Fruit fly (Drosophila melanogaster): ENCODE data around the gene pzg.

The pzg gene

DNA sequence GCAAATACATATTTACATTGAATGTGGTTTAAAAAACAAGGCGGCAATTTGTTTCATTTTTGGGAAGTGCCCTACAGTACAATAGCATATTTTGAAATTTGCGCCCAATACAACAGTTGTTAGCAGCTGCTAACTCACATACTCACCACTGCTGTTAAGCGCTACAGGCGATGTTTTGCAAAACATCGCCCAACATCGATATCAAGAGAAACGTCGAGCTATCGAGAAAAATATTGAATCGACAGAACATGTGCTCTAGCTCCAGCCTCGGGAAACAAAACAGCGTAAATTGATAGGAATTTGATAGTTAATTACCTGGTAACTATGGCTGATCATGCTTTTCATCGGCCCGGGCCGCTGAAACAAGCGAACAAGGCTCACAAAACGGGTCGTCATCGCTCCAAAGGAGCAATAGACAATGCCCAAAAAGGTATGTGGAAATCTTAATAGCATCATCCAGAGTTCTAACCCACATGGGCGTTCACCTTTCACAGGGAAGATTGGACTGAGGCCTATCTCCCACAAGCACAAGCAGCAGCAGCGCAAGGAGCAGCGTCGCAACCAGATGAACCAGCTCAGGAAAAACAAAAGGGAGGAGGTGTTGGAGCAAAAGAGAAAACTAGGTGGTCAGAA is 49.2 kb downstream of the pzg start, which contains the start of gene Tsr1:
Gene Tsr1 (plus strand): TSS at position 217 of the 633 bp plus-strand sequence.
- peak; percentile 97 for TF ChIP-seq Mnt (GFP tag; optimal IDR thresholded peaks at IDR 0.05)
- no peak for TF ChIP-seq tj (GFP tag; optimal IDR thresholded peaks at IDR 0.05)

All from whole organism, adult.